Worm (Caenorhabditis elegans) whole organism, L1 larva: Measurements from ENCODE around the gene nas-21.
A peak's percentile ranks its signal among the peaks of the same experiment; 100 is the strongest.

ENCODE experiments used
- C04F5.9 ChIP-seq: sonication (generic microtip); optimal IDR thresholded peaks from 2 replicates; lab custom pipeline; 2016; ENCODE audit warnings: missing genetic modification characterization, missing compliant biosample characterization
- lin-15B ChIP-seq: fragments of 150-350 bp; sonication (generic microtip); optimal IDR thresholded peaks from 3 replicates; lab custom pipeline; 2014; ENCODE audit warnings: missing biosample characterization, missing genetic modification characterization
- lin-39 ChIP-seq: fragments of 150-350 bp; optimal IDR thresholded peaks from 2 replicates; lab custom pipeline; 2014; ENCODE audit warnings: missing biosample characterization, missing genetic modification reagents, missing genetic modification characterization
- mep-1 ChIP-seq: fragments of 150-350 bp; optimal IDR thresholded peaks from 2 replicates; lab custom pipeline; 2014; ENCODE audit warnings: missing biosample characterization, missing genetic modification characterization
- nhr-77 ChIP-seq: fragments of 150-350 bp; optimal IDR thresholded peaks from 2 replicates; lab custom pipeline; 2014; ENCODE audit warnings: missing biosample characterization, missing genetic modification characterization
- nhr-85 ChIP-seq: sonication (generic microtip); peaks from one replicate; lab custom pipeline; 2016; ENCODE audit warnings: missing genetic modification characterization, inconsistent platforms, missing compliant biosample characterization

DNA sequence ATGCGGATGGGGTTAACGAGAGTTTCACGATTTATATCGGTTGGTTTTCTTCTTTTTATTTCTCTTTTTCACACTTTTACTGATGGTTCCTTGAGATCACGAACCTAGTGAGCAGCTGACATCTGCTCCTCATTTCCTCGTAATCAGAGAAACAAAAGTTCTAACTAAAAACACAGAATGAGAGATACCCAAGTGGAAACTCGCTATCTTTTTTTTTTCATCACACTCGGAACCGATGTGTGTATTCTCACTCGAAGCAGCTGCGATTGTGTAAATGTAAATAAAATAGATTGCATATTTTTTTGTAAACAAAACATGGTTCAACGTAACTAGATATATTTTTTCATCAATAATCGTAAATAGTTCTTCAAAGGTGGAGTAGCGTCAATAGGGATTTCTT lies 34.0 kb downstream of the nas-21 start:
- TF ChIP-seq C04F5.9 (no peak), mep-1 (tag; lab: Kevin White, UChicago) (peak; percentile 43), nhr-85 (tag; lab: Kevin White, UChicago) (no peak), nhr-77 (tag; lab: Kevin White, UChicago) (no peak), lin-15B (tag; lab: Kevin White, UChicago) (no peak), lin-39 (tag; lab: Kevin White, UChicago) (no peak)
